Worm (Caenorhabditis elegans): ENCODE measurements around the gene Y39A3A.2.

DNA sequence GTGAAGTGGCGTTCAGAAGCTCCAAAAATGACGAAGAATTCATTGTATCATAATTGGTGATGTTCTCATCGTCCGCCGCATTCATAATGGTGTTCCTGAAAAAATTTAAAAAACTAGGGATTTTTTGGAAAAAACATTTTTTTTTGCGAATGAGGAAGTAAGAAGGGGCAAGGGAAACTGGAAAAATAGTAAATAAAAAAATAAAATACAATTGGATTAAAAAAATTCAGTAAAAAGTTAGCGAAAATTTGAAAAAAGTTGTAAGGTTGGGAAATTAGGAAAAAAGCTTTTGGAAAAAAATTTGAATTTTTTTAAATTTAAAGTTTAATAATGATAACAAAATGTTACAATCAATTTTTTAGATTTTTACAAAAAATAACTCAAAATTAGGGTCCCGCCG lies 36.0 kb downstream of the Y39A3A.2 start, which contains the start of gene ckr-2:
- TF ChIP-seq pqm-1 (tag; optimal IDR thresholded peaks at IDR 0.05): no peak
- TF ChIP-seq unc-55 (GFP tag; optimal IDR thresholded peaks at IDR 0.05): no peak
- TF ChIP-seq pha-4 (tag; optimal IDR thresholded peaks at IDR 0.05): no peak
- no peak for TF ChIP-seq pha-2 (tag; optimal IDR thresholded peaks at IDR 0.05)

Measured in whole organism, late embryonic.